Worm (Caenorhabditis elegans) whole organism, L2 larva: Measurements from ENCODE around the gene H23L24.4.

Experiments
- R02D3.7 ChIP-seq: fragments of 150-350 bp; optimal IDR thresholded peaks from 2 replicates; lab custom pipeline; 2014; ENCODE audit warnings: missing biosample characterization, missing genetic modification characterization
- ama-1 ChIP-seq: fragments of 150-350 bp; optimal IDR thresholded peaks from 2 replicates; lab custom pipeline; 2018; ENCODE audit warnings: inconsistent platforms
- elt-3 ChIP-seq: sonication (generic microtip); optimal IDR thresholded peaks from 2 replicates; lab custom pipeline; 2017; ENCODE audit warnings: missing biosample characterization, missing genetic modification characterization
- gmeb-1 ChIP-seq: fragments of 150-350 bp; optimal IDR thresholded peaks from 2 replicates; lab custom pipeline; 2014; ENCODE audit warnings: missing biosample characterization, missing genetic modification characterization
- mab-5 ChIP-seq: fragments of 150-350 bp; optimal IDR thresholded peaks from 2 replicates; lab custom pipeline; 2014; ENCODE audit warnings: missing biosample characterization, missing genetic modification characterization
- mdl-1 ChIP-seq, 2 experiments: fragments of 150-350 bp in 1 of 2; sonication (generic microtip) in 1 of 2; optimal IDR thresholded peaks; 2 replicates each; lab custom pipeline; 2017; ENCODE audit warnings: missing biosample characterization in 2 of 2, missing genetic modification characterization in 2 of 2
- nhr-237 ChIP-seq: fragments of 150-350 bp; optimal IDR thresholded peaks from 2 replicates; lab custom pipeline; 2014; ENCODE audit warnings: missing biosample characterization, missing genetic modification characterization
- snpc-4 ChIP-seq: fragments of 150-350 bp; optimal IDR thresholded peaks from 2 replicates; lab custom pipeline; 2014; ENCODE audit warnings: missing biosample characterization, missing genetic modification characterization

DNA sequence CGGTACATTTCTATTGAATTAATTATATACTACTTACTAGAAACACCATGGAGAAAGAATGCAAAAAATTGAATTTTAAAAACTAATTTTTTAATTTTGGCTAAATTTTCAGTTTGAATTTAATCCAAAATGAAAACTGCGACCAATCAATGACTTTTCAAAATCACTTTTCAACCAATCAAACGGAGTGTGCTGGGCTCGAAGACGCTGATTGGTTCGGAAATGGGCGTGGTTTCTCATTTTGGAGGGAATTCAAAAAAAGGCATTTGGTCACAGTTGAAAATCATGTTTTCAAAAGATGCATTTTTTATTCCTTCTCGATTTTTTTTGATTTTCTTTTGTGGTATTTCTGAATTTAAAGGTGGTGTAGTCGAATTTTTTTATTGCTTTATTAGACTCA is 43.6 kb upstream of the H23L24.4 start:
- TF ChIP-seq R02D3.7 (tag; lab: Kevin White, UChicago) = no peak
- no peak for TF ChIP-seq gmeb-1 (tag; lab: Kevin White, UChicago)
- no peak for TF ChIP-seq ama-1 (lab: Kevin White, UChicago)
- TF ChIP-seq mab-5 (tag; lab: Kevin White, UChicago) = no peak
- no peak for TF ChIP-seq mdl-1 (tag; optimal IDR thresholded peaks at IDR 0.05; lab: Kevin White, UChicago)
- TF ChIP-seq elt-3 (tag; lab: Kevin White, UChicago) = no peak
- no peak for TF ChIP-seq nhr-237
- TF ChIP-seq snpc-4 = no peak
